Fruit fly (Drosophila melanogaster) whole organism, pupa: Measurements from ENCODE around the gene Reepl1.

ENCODE experiments used
- CG15710 ChIP-seq: fragments of 200-800 bp; sonication (Bioruptor generic); optimal IDR thresholded peaks from 2 replicates; lab custom pipeline; 2018; ENCODE audit warnings: missing biosample characterization, mild to moderate bottlenecking, missing genetic modification characterization, moderate library complexity
- CG32121 ChIP-seq: fragments of 200-800 bp; sonication (Bioruptor generic); IDR thresholded peaks from 2 replicates; pipeline ENCODE4 v1.3.6; 2022; ENCODE audit warnings: missing biosample characterization, missing genetic modification characterization
- D1 ChIP-seq: fragments of 200-800 bp; sonication (Bioruptor generic); optimal IDR thresholded peaks from 2 replicates; lab custom pipeline; 2018; ENCODE audit warnings: missing biosample characterization, mild to moderate bottlenecking, missing genetic modification characterization, moderate library complexity
- Ets98B ChIP-seq: fragments of 200-800 bp; sonication (Bioruptor generic); IDR thresholded peaks from 2 replicates; pipeline ENCODE4 v1.3.6; 2022; ENCODE audit warnings: missing biosample characterization, missing genetic modification characterization

DNA sequence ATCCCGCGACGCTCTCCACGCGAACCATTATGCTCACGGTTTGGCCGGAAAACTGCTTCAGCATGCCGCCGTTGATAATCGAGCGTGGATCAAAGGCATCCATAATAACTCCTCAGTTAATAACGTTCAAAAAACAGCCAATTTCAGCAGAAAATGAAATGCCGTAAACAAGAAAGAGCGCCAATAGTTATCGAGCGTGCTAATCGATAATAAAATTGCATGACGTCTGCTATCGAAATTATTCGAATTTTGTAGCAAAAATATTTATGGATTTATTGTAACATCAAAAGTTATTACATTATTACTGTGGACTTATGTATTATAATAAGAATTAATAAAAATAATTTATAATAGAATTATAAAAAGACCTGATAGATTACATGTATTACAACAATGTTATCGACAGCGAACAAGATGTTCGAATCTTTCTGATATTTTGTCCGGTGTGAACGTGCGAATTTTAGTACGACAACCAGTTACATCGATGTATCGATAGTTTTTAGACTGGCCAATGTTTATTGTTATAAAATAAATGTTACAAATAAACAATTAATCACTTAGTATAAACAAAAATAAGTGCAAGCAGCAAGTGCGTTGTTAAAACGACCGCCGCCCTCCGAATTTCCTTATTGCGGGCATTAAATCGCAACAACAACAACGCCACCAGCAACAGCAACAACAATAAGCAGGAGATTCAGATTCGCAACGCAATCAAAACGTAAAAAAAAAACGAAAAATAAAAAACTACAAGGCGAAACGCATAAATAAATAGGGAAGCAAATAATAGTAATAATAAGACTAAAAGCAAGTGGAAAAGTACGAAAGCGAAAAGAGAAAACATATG, 43.4 kb downstream of the Reepl1 start, which contains the start of the genes RPA3 and Met:
- TF ChIP-seq Ets98B (GFP tag; lab: Robert Waterston, UW) (no peak), CG15710 (tag; lab: Kevin White, UChicago) (no peak), D1 (tag; lab: Kevin White, UChicago) (no peak), CG32121 (GFP tag; lab: Robert Waterston, UW) (no peak)
